Fruit fly (Drosophila melanogaster) whole organism, wandering third instar larva: ENCODE measurements around the gene CG46448.

Experiments
- Abd-B ChIP-seq: fragments of >200 bp; optimal IDR thresholded peaks from 2 replicates; lab custom pipeline; 2017; ENCODE audit warnings: missing biosample characterization, missing genetic modification characterization
- Hr83 ChIP-seq: fragments of 200-300 bp; sonication (Bioruptor generic); optimal IDR thresholded peaks from 2 replicates; lab custom pipeline; 2016; ENCODE audit warnings: missing biosample characterization, mild to moderate bottlenecking, missing genetic modification characterization, moderate library complexity; ENCODE audit not compliant: poor library complexity, severe bottlenecking
- br ChIP-seq: fragments of 200-800 bp; sonication (Bioruptor generic); optimal IDR thresholded peaks from 2 replicates; lab custom pipeline; 2016; ENCODE audit warnings: missing biosample characterization, missing genetic modification characterization
- dsf ChIP-seq: sonication (Bioruptor generic); optimal IDR thresholded peaks from 2 replicates; lab custom pipeline; 2016; ENCODE audit warnings: missing biosample characterization, missing genetic modification characterization, borderline replicate concordance
- ey ChIP-seq: fragments of 200-800 bp; sonication (Bioruptor generic); optimal IDR thresholded peaks from 2 replicates; lab custom pipeline; 2016; ENCODE audit warnings: missing biosample characterization, missing genetic modification characterization
- pan ChIP-seq: fragments of >200 bp; optimal IDR thresholded peaks from 2 replicates; lab custom pipeline; 2017
- rgr ChIP-seq: fragments of 200-800 bp; sonication (Bioruptor generic); optimal IDR thresholded peaks from 3 replicates; lab custom pipeline; 2016; ENCODE audit warnings: missing biosample characterization, mild to moderate bottlenecking, missing genetic modification characterization
- sv ChIP-seq: fragments of 200-800 bp; sonication (Bioruptor generic); optimal IDR thresholded peaks from 3 replicates; lab custom pipeline; 2016; ENCODE audit warnings: missing biosample characterization, missing genetic modification characterization
- tai ChIP-seq: sonication (Bioruptor generic); optimal IDR thresholded peaks from 2 replicates; lab custom pipeline; 2016; ENCODE audit warnings: missing biosample characterization, missing genetic modification characterization
- usp ChIP-seq: fragments of >200 bp; optimal IDR thresholded peaks from 2 replicates; lab custom pipeline; 2017; ENCODE audit warnings: missing biosample characterization, missing genetic modification characterization

DNA sequence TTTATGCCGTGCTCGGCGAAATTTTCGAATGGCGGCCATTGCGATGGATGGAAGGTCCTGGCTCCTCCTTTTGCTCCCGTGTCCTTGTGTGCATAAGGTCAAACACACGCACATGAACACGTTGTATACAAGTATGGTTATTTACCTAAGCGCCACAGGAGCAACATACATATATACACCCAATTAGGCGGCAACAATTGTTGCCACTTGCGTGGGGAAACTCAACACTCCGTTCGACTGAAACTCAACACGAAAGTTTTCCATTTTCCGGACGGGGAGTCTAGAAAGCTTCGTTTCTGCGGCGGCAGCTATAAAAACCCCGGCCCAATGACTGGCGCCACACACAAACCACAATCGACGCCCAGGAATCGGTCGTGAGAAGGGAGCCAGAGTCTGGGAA lies at the start of gene CG46448:
- TF ChIP-seq pan (no peak), usp (GFP tag; lab: Kevin White, UChicago) (no peak), br (no peak), sv (GFP tag; lab: Kevin White, UChicago) (no peak), dsf (GFP tag; lab: Kevin White, UChicago) (no peak), Abd-B (no peak), tai (GFP tag; lab: Kevin White, UChicago) (no peak), Hr83 (GFP tag; lab: Kevin White, UChicago) (no peak), rgr (GFP tag; lab: Kevin White, UChicago) (no peak), ey (GFP tag; lab: Kevin White, UChicago) (no peak)
